Worm (Caenorhabditis elegans): ENCODE measurements around the gene vap-2.

Gene vap-2

ce11 chrX:10766123-10766622, 26.2 kb downstream of the vap-2 start:
- peak; percentile 38 to 59 (median 56) for TF ChIP-seq dpl-1 (GFP tag; optimal IDR thresholded peaks at IDR 0.05)
- TF ChIP-seq ceh-8 (GFP tag; optimal IDR thresholded peaks at IDR 0.05), result peak; percentile 87
- peak; percentile 9 for TF ChIP-seq Y116A8C.19 (tag; optimal IDR thresholded peaks at IDR 0.05; ENCODE audit: borderline replicate concordance)
- peak; percentile 95 for TF ChIP-seq xbp-1 (tag; optimal IDR thresholded peaks at IDR 0.05)
- TF ChIP-seq mef-2 (tag; optimal IDR thresholded peaks at IDR 0.05), result peak; percentile 91
- no peak for TF ChIP-seq efl-3 (GFP tag; optimal IDR thresholded peaks at IDR 0.05)
- peak; percentile 100 for TF ChIP-seq nhr-71 (tag; optimal IDR thresholded peaks at IDR 0.05)
- peak; percentile 63 for TF ChIP-seq zip-4 (GFP tag; optimal IDR thresholded peaks at IDR 0.05)
- TF ChIP-seq fkh-10 (GFP tag; optimal IDR thresholded peaks at IDR 0.05), result peak; percentile 98
- TF ChIP-seq fkh-4 (tag; optimal IDR thresholded peaks at IDR 0.05; ENCODE audit: borderline replicate concordance), result peak; percentile 63
- peak in 1 of 2 experiments; percentile 84 for TF ChIP-seq ztf-11 (tag; optimal IDR thresholded peaks at IDR 0.05)
- TF ChIP-seq grh-1 (GFP tag; IDR thresholded peaks at IDR 0.05), result peak; percentile 86
- TF ChIP-seq hpl-2 (GFP tag; optimal IDR thresholded peaks at IDR 0.05), result peak; percentile 64
- TF ChIP-seq nhr-85 (tag), result peak; percentile 100
- TF ChIP-seq nhr-19 (GFP tag; conservative IDR thresholded peaks at IDR 0.05), result peak; percentile 94
- TF ChIP-seq nhr-76 (tag; optimal IDR thresholded peaks at IDR 0.05), result no peak
- TF ChIP-seq nhr-90 (tag; optimal IDR thresholded peaks at IDR 0.05; ENCODE audit: poor library complexity), result peak; percentile 95
- TF ChIP-seq pag-3 (tag; optimal IDR thresholded peaks at IDR 0.05; ENCODE audit: borderline replicate concordance, insufficient read depth), result no peak
- no peak for TF ChIP-seq nhr-12 (tag; optimal IDR thresholded peaks at IDR 0.05)
- TF ChIP-seq vab-15 (tag; optimal IDR thresholded peaks at IDR 0.05), result no peak
- peak; percentile 95 for TF ChIP-seq jun-1 (tag; optimal IDR thresholded peaks at IDR 0.05)
- TF ChIP-seq alr-1 (tag; optimal IDR thresholded peaks at IDR 0.05; ENCODE audit: borderline replicate concordance), result no peak
- TF ChIP-seq aha-1 (tag; optimal IDR thresholded peaks at IDR 0.05), result peak; percentile 67
- TF ChIP-seq snu-23 (GFP tag; optimal IDR thresholded peaks at IDR 0.05), result peak; percentile 99
- no peak for TF ChIP-seq hlh-17 (GFP tag; optimal IDR thresholded peaks at IDR 0.05; ENCODE audit: borderline replicate concordance)
- no peak for TF ChIP-seq hlh-4 (tag; optimal IDR thresholded peaks at IDR 0.05)
- TF ChIP-seq lin-13 (GFP tag; optimal IDR thresholded peaks at IDR 0.05), result peak; percentile 93
- no peak for TF ChIP-seq C34B4.2 (tag; optimal IDR thresholded peaks at IDR 0.05)
- peak; percentile 100 for TF ChIP-seq nhr-20 (tag; optimal IDR thresholded peaks at IDR 0.05)
- TF ChIP-seq zag-1 (tag; optimal IDR thresholded peaks at IDR 0.05), result peak; percentile 95
- peak; percentile 97 for TF ChIP-seq unc-86 (tag; optimal IDR thresholded peaks at IDR 0.05)
- peak; percentile 98 for TF ChIP-seq nhr-47 (tag; optimal IDR thresholded peaks at IDR 0.05)
- TF ChIP-seq C16A3.4 (tag; optimal IDR thresholded peaks at IDR 0.05), result peak; percentile 86
- peak; percentile 96 for TF ChIP-seq irx-1 (tag; optimal IDR thresholded peaks at IDR 0.05)
- TF ChIP-seq rnt-1 (tag; optimal IDR thresholded peaks at IDR 0.05), result peak; percentile 90
- TF ChIP-seq elt-3 (tag; optimal IDR thresholded peaks at IDR 0.05), result peak in 5 of 6 experiments; percentile 1 to 90 (median 79)
- TF ChIP-seq ama-1 (optimal IDR thresholded peaks at IDR 0.05), result peak; percentile 35
- TF ChIP-seq skn-1 (tag; optimal IDR thresholded peaks at IDR 0.05), result peak; percentile 73
- TF ChIP-seq blmp-1 (tag; optimal IDR thresholded peaks at IDR 0.05), result peak; percentile 96
- TF ChIP-seq sup-37 (GFP tag; optimal IDR thresholded peaks at IDR 0.05), result peak; percentile 76
- TF ChIP-seq nhr-84 (tag; optimal IDR thresholded peaks at IDR 0.05), result no peak
- TF ChIP-seq mab-9 (GFP tag; IDR thresholded peaks at IDR 0.05), result peak; percentile 84
- TF ChIP-seq snpc-4 (tag; optimal IDR thresholded peaks at IDR 0.05), result peak; percentile 76
- TF ChIP-seq unc-62 (GFP tag; optimal IDR thresholded peaks at IDR 0.05), result peak; percentile 6
- peak; percentile 100 for TF ChIP-seq lin-14 (GFP tag; optimal IDR thresholded peaks at IDR 0.05)
- TF ChIP-seq sptf-1 (tag; optimal IDR thresholded peaks at IDR 0.05), result no peak
- peak; percentile 70 to 96 for TF ChIP-seq mdl-1 (tag; optimal IDR thresholded peaks at IDR 0.05)
- peak; percentile 87 for TF ChIP-seq unc-130 (tag; optimal IDR thresholded peaks at IDR 0.05)
- peak; percentile 47; the same call in 1 of the 2 replicates for TF ChIP-seq ceh-88 (GFP tag; IDR thresholded peaks at IDR 0.05)
- peak; percentile 87 for TF ChIP-seq mep-1 (tag; optimal IDR thresholded peaks at IDR 0.05)
- peak; percentile 98 for TF ChIP-seq egl-27 (tag; optimal IDR thresholded peaks at IDR 0.05)
- TF ChIP-seq C04F5.9 (tag; optimal IDR thresholded peaks at IDR 0.05), result peak; percentile 65
